Fruit fly (Drosophila melanogaster): ENCODE results near the gene CG2082.

DNA sequence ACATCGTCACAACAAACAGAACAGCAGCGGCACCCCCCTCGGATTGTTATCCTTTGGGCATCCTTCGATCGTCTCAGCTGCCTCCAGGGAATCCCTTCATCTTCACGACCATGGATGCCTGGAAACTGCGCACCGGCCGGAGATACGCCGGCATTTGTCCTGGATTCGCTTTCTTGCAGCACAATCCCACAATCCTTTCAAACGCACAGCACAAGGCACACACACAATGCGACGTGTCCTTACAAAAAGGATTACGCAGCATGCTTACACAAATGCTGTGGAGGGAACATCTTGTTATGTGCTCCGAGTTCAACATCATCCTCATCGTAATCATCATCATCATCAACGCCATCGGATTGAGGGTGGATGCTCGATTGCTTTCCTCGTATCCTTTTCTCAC, 57.8 kb downstream of the CG2082 start:
- no peak for TF ChIP-seq insv (optimal IDR thresholded peaks at IDR 0.05)
- no peak for TF ChIP-seq ttk (optimal IDR thresholded peaks at IDR 0.05)

All from Kc167 (cell line).